Worm (Caenorhabditis elegans): ENCODE data around the gene C18F10.7.

C18F10.7 gene

DNA sequence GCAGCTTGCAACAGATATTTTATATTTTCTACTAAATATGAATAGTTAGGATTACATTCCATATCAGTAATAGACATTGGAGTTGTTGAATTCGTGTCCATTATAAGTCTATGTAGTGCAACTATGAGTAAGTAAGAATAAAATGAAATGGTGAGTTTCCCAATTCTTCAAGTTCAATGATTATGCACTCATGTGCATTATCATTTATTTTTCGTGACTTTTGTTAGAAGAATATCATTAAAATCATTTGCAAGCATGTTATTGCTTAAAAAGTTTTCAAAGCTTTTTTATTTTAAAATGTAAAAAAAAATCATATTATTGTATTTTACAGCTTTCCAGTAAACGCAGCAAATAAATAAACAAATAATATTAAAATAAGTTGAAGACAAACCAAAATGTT, 21.5 kb downstream of the C18F10.7 start, which contains the start of gene srg-9:
Gene srg-9 (minus strand): TSS at position 101 of the 400 bp plus-strand sequence.
- TF ChIP-seq egl-27 (tag; optimal IDR thresholded peaks at IDR 0.05): no peak
- TF ChIP-seq mdl-1 (tag; optimal IDR thresholded peaks at IDR 0.05): no peak
- no peak for TF ChIP-seq nhr-77 (tag; optimal IDR thresholded peaks at IDR 0.05)
- TF ChIP-seq zag-1 (tag; optimal IDR thresholded peaks at IDR 0.05): no peak
- TF ChIP-seq ceh-82 (tag; optimal IDR thresholded peaks at IDR 0.05): no peak
- no peak for TF ChIP-seq hmg-11 (tag; optimal IDR thresholded peaks at IDR 0.05)
- TF ChIP-seq nhr-25 (tag; optimal IDR thresholded peaks at IDR 0.05): no peak
- no peak for TF ChIP-seq sea-2 (GFP tag; optimal IDR thresholded peaks at IDR 0.05)
- no peak for TF ChIP-seq snpc-4 (tag; optimal IDR thresholded peaks at IDR 0.05)
- no peak for TF ChIP-seq nhr-76 (tag; optimal IDR thresholded peaks at IDR 0.05)
- TF ChIP-seq nfya-1 (tag; optimal IDR thresholded peaks at IDR 0.05; ENCODE audit: insufficient read depth): no peak
- TF ChIP-seq nhr-12 (tag; optimal IDR thresholded peaks at IDR 0.05): no peak

DNA sequence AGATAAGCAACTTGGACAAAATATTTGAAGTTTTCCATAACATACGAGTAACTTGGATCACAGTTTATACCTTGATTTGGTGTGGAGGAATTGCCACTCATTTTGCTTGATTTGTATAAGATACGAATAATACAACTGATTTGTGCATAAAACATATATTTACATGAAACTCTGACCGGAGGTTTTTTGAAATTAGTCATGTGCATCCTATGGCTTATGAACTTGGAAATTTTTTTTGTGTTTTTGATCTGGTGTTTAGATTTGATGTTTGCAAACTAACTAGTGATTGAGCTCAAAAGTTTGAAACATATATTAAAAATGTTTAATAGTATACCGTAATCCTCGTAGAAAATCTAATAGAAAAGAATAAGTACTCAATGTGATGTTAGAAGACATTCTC, 23.4 kb downstream of the C18F10.7 start, which contains the start of gene srg-8:
Gene srg-8 (minus strand): TSS at position 101 of the 400 bp plus-strand sequence.
- TF ChIP-seq nhr-23 (tag; optimal IDR thresholded peaks at IDR 0.05) (no peak), egl-27 (tag; optimal IDR thresholded peaks at IDR 0.05) (no peak), pqm-1 (tag; optimal IDR thresholded peaks at IDR 0.05) (no peak), nhr-11 (tag; optimal IDR thresholded peaks at IDR 0.05) (no peak), nhr-25 (tag; optimal IDR thresholded peaks at IDR 0.05) (no peak), mml-1 (tag; optimal IDR thresholded peaks at IDR 0.05) (no peak), zag-1 (tag; optimal IDR thresholded peaks at IDR 0.05) (no peak), elt-3 (tag; optimal IDR thresholded peaks at IDR 0.05) (no peak), fkh-2 (tag; optimal IDR thresholded peaks at IDR 0.05) (no peak), elt-2 (tag; optimal IDR thresholded peaks at IDR 0.05) (no peak), fkh-10 (GFP tag; optimal IDR thresholded peaks at IDR 0.05) (no peak), aly-2 (tag; optimal IDR thresholded peaks at IDR 0.05) (no peak), ZK546.5 (tag; optimal IDR thresholded peaks at IDR 0.05) (no peak), nhr-43 (tag; optimal IDR thresholded peaks at IDR 0.05; ENCODE audit: poor library complexity, severe bottlenecking) (no peak)

DNA sequence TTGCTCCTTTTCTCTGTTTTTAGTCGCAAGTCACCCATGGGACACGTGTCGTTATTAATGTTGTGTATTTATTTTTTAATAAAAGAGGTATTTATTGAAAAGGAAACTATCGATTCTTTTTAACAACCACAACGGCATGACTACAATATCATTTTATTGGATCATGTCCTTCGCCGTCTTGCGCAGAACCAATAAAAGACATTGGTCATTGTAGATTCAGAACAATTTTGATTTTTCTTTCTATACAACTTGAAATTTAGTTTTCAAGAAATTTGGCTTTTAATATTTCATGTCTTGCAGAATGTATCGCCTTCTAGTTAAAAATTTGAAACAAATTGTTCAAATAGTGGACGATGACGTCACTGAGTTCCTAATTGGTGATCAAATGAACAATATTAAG, 26.6 kb downstream of the C18F10.7 start, which contains the start of gene amdh-1:
Gene amdh-1 (plus strand): TSS at position 301 of the 400 bp plus-strand sequence.
- TF ChIP-seq pha-4 (tag; optimal IDR thresholded peaks at IDR 0.05) (no peak), mdl-1 (tag; optimal IDR thresholded peaks at IDR 0.05) (no peak)

DNA sequence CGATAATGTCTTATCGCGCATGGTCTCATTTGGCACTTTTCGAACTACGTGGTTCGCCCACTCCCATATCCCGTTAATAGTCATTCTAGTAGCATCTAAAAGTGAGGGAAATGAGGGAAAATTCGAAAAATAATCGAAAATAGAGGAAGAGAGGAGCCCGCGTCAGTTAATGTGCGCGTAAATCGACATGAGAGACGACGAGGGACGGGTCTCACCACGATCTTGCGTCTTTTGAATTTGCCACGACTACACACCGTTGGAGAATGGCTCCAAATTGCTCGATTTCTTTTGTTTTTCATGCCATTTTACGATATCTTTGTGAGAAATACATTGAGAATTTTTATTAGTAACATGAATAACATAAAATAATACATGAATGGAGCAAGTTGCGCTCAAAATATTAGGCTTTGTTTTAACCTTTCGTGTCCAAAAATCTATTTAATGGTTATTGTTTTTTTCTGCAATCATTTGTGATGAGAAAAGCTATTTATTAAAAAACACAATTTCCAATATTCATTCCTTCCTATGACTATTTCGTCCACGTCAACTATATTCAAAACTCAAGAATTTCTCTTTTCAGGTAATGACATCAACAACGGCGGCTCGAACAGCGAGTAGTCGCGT, 30.0 kb downstream of the C18F10.7 start, which contains the start of the genes gen-1 and stt-3:
Gene gen-1 (minus strand): TSS at position 95 of the 624 bp plus-strand sequence.
Gene stt-3 (plus strand): TSS at position 574 of the 624 bp plus-strand sequence.
- no peak for TF ChIP-seq ceh-82 (tag; optimal IDR thresholded peaks at IDR 0.05)
- TF ChIP-seq unc-62 (GFP tag; optimal IDR thresholded peaks at IDR 0.05): no peak
- no peak for TF ChIP-seq nfya-1 (tag; optimal IDR thresholded peaks at IDR 0.05; ENCODE audit: insufficient read depth)
- no peak for TF ChIP-seq aly-2 (tag; optimal IDR thresholded peaks at IDR 0.05)
- no peak for TF ChIP-seq ceh-9 (tag; optimal IDR thresholded peaks at IDR 0.05)
- TF ChIP-seq elt-3 (tag; optimal IDR thresholded peaks at IDR 0.05): no peak
- TF ChIP-seq elt-2 (tag; optimal IDR thresholded peaks at IDR 0.05): peak; percentile 12
- no peak for TF ChIP-seq fkh-2 (tag; optimal IDR thresholded peaks at IDR 0.05)
- TF ChIP-seq lin-39 (tag; optimal IDR thresholded peaks at IDR 0.05): peak; percentile 69
- no peak for TF ChIP-seq nhr-43 (tag; optimal IDR thresholded peaks at IDR 0.05; ENCODE audit: poor library complexity, severe bottlenecking)
- TF ChIP-seq ceh-28 (tag; optimal IDR thresholded peaks at IDR 0.05): no peak
- no peak for TF ChIP-seq nhr-12 (tag; optimal IDR thresholded peaks at IDR 0.05)
- TF ChIP-seq nhr-237 (tag; optimal IDR thresholded peaks at IDR 0.05): no peak
- TF ChIP-seq lin-15B (tag; optimal IDR thresholded peaks at IDR 0.05): peak; percentile 62
- TF ChIP-seq ceh-16 (tag; optimal IDR thresholded peaks at IDR 0.05): no peak
- TF ChIP-seq skn-1 (tag; optimal IDR thresholded peaks at IDR 0.05): no peak
- TF ChIP-seq egl-5 (tag; optimal IDR thresholded peaks at IDR 0.05): no peak
- no peak for TF ChIP-seq zag-1 (tag; optimal IDR thresholded peaks at IDR 0.05)
- TF ChIP-seq nhr-11 (tag; optimal IDR thresholded peaks at IDR 0.05): no peak
- TF ChIP-seq R02D3.7 (tag; optimal IDR thresholded peaks at IDR 0.05): peak; percentile 80
- no peak for TF ChIP-seq nhr-67 (tag; optimal IDR thresholded peaks at IDR 0.05)
- no peak for TF ChIP-seq snpc-4 (tag; optimal IDR thresholded peaks at IDR 0.05)
- TF ChIP-seq tbx-2 (tag; optimal IDR thresholded peaks at IDR 0.05): no peak
- TF ChIP-seq nhr-77 (tag; optimal IDR thresholded peaks at IDR 0.05): no peak
- TF ChIP-seq jun-1 (tag; optimal IDR thresholded peaks at IDR 0.05): no peak
- TF ChIP-seq ztf-4 (tag; optimal IDR thresholded peaks at IDR 0.05): no peak
- TF ChIP-seq hmg-11 (tag; optimal IDR thresholded peaks at IDR 0.05): no peak
